Fruit fly (Drosophila melanogaster) whole organism, prepupa: Measurements from ENCODE around the gene CG5984.

Experiments
- Blimp-1 ChIP-seq: fragments of 200-800 bp; sonication (Bioruptor generic); optimal IDR thresholded peaks from 3 replicates; lab custom pipeline; 2017; ENCODE audit warnings: missing biosample characterization, missing genetic modification characterization, mild to moderate bottlenecking, moderate library complexity, missing genetic modification reagents
- CG10631 ChIP-seq: fragments of 200-800 bp; sonication (Bioruptor generic); optimal IDR thresholded peaks from 2 replicates; lab custom pipeline; 2016; ENCODE audit warnings: missing biosample characterization, missing genetic modification characterization
- CG10669 ChIP-seq: fragments of 200-800 bp; sonication (Bioruptor generic); optimal IDR thresholded peaks from 3 replicates; lab custom pipeline; 2018; ENCODE audit warnings: missing biosample characterization, mild to moderate bottlenecking, missing genetic modification characterization, moderate library complexity
- CG11294 ChIP-seq: fragments of 200-800 bp; sonication (Bioruptor generic); IDR thresholded peaks from 2 replicates; pipeline ENCODE4 v1.3.6; 2022; ENCODE audit warnings: missing biosample characterization, missing genetic modification characterization
- CG11762 ChIP-seq: fragments of 200-800 bp; sonication (Bioruptor generic); optimal IDR thresholded peaks from 3 replicates; lab custom pipeline; 2016; ENCODE audit warnings: missing biosample characterization, missing genetic modification characterization; ENCODE audit not compliant: insufficient read depth
- CG15336 ChIP-seq: fragments of 200-800 bp; sonication (Bioruptor generic); IDR thresholded peaks from 2 replicates; pipeline ENCODE4 v1.3.6; 2022; ENCODE audit warnings: missing biosample characterization, missing genetic modification characterization
- CG1621 ChIP-seq: fragments of 200-800 bp; sonication (Bioruptor generic); optimal IDR thresholded peaks from 3 replicates; lab custom pipeline; 2018; ENCODE audit warnings: missing biosample characterization, mild to moderate bottlenecking, missing genetic modification characterization
- CG16779 ChIP-seq: fragments of 200-800 bp; sonication (Bioruptor generic); optimal IDR thresholded peaks from 3 replicates; lab custom pipeline; 2017; ENCODE audit warnings: missing biosample characterization, mild to moderate bottlenecking, missing genetic modification characterization
- CG31627 ChIP-seq: fragments of 200-800 bp; sonication (Bioruptor generic); optimal IDR thresholded peaks from 3 replicates; lab custom pipeline; 2016; ENCODE audit warnings: missing biosample characterization, missing genetic modification characterization
- CG32006 ChIP-seq: fragments of 200-800 bp; sonication (Bioruptor generic); optimal IDR thresholded peaks from 3 replicates; lab custom pipeline; 2017; ENCODE audit warnings: missing biosample characterization, mild to moderate bottlenecking, missing genetic modification characterization
- CG34406 ChIP-seq: fragments of 200-800 bp; sonication (Bioruptor generic); optimal IDR thresholded peaks from 3 replicates; lab custom pipeline; 2016; ENCODE audit warnings: missing biosample characterization, missing genetic modification characterization
- CG3919 ChIP-seq: fragments of 200-800 bp; sonication (Bioruptor generic); optimal IDR thresholded peaks from 3 replicates; lab custom pipeline; 2016; ENCODE audit warnings: missing biosample characterization, missing genetic modification characterization
- CG6276 ChIP-seq: fragments of 200-800 bp; sonication (Bioruptor generic); optimal IDR thresholded peaks from 2 replicates; lab custom pipeline; 2017; ENCODE audit warnings: missing biosample characterization, mild to moderate bottlenecking, missing genetic modification characterization
- CG6792 ChIP-seq: fragments of 200-800 bp; sonication (Bioruptor generic); optimal IDR thresholded peaks from 3 replicates; lab custom pipeline; 2016; ENCODE audit warnings: missing biosample characterization, missing genetic modification characterization
- CG6808 ChIP-seq: fragments of 200-800 bp; sonication (Bioruptor generic); optimal IDR thresholded peaks from 3 replicates; lab custom pipeline; 2017; ENCODE audit warnings: missing biosample characterization, missing genetic modification characterization, mild to moderate bottlenecking, moderate library complexity, missing genetic modification reagents
- CG7368 ChIP-seq: fragments of 200-800 bp; sonication (Bioruptor generic); optimal IDR thresholded peaks from 3 replicates; lab custom pipeline; 2016; ENCODE audit warnings: missing biosample characterization, missing genetic modification characterization
- CG8119 ChIP-seq: fragments of 200-800 bp; sonication (Bioruptor generic); IDR thresholded peaks from 3 replicates; pipeline ENCODE4 v1.3.6; 2022; ENCODE audit warnings: missing biosample characterization, missing genetic modification characterization
- CG8319 ChIP-seq: fragments of 200-800 bp; sonication (Bioruptor generic); optimal IDR thresholded peaks from 3 replicates; lab custom pipeline; 2016; ENCODE audit warnings: missing biosample characterization, missing genetic modification characterization
- CG8632 ChIP-seq: fragments of 200-800 bp; sonication (Bioruptor generic); optimal IDR thresholded peaks from 3 replicates; lab custom pipeline; 2016; ENCODE audit warnings: missing biosample characterization, missing genetic modification characterization
- Eip75B ChIP-seq: fragments of 200-800 bp; sonication (Bioruptor generic); optimal IDR thresholded peaks from 3 replicates; lab custom pipeline; 2016; ENCODE audit warnings: missing biosample characterization, missing genetic modification characterization
- Eip78C ChIP-seq: fragments of 200-800 bp; sonication (Bioruptor generic); peaks from one replicate; lab custom pipeline; 2016; ENCODE audit warnings: missing biosample characterization, missing genetic modification characterization
- Eip93F ChIP-seq: fragments of 200-800 bp; sonication (Bioruptor generic); optimal IDR thresholded peaks from 2 replicates; lab custom pipeline; 2016; ENCODE audit warnings: missing biosample characterization, mild to moderate bottlenecking, missing genetic modification characterization
- Ets21C ChIP-seq: fragments of 200-800 bp; sonication (Bioruptor generic); optimal IDR thresholded peaks from 3 replicates; lab custom pipeline; 2016; ENCODE audit warnings: missing biosample characterization, missing genetic modification characterization
- Gug ChIP-seq: fragments of 200-800 bp; sonication (Bioruptor generic); IDR thresholded peaks from 2 replicates; pipeline ENCODE4 v1.3.6; 2022; ENCODE audit warnings: missing biosample characterization, missing genetic modification characterization
- Hr4 ChIP-seq: fragments of 200-800 bp; sonication (Bioruptor generic); optimal IDR thresholded peaks from 3 replicates; lab custom pipeline; 2016; ENCODE audit warnings: missing biosample characterization, missing genetic modification characterization
- Lpt ChIP-seq: fragments of 200-800 bp; sonication (Bioruptor generic); optimal IDR thresholded peaks from 3 replicates; lab custom pipeline; 2016; ENCODE audit warnings: missing biosample characterization, missing genetic modification characterization
- OdsH ChIP-seq: fragments of 200-800 bp; sonication (Bioruptor generic); optimal IDR thresholded peaks from 3 replicates; lab custom pipeline; 2016; ENCODE audit warnings: missing biosample characterization, missing genetic modification characterization
- Sox102F ChIP-seq: fragments of 200-800 bp; sonication (Bioruptor generic); optimal IDR thresholded peaks from 2 replicates; lab custom pipeline; 2016; ENCODE audit warnings: missing biosample characterization, mild to moderate bottlenecking, missing genetic modification characterization
- Sox14 ChIP-seq: fragments of 200-800 bp; sonication (Bioruptor generic); optimal IDR thresholded peaks from 3 replicates; lab custom pipeline; 2016; ENCODE audit warnings: missing biosample characterization, missing genetic modification characterization
- Sox15 ChIP-seq: fragments of 200-800 bp; sonication (Bioruptor generic); optimal IDR thresholded peaks from 3 replicates; lab custom pipeline; 2016; ENCODE audit warnings: missing biosample characterization, missing genetic modification characterization
- achi ChIP-seq: fragments of 200-800 bp; sonication (Bioruptor generic); optimal IDR thresholded peaks from 3 replicates; lab custom pipeline; 2016; ENCODE audit warnings: missing biosample characterization, missing genetic modification characterization
- dac ChIP-seq: fragments of 200-800 bp; sonication (Bioruptor generic); optimal IDR thresholded peaks from 2 replicates; lab custom pipeline; 2017; ENCODE audit warnings: missing biosample characterization, mild to moderate bottlenecking, missing genetic modification characterization
- dsx ChIP-seq: fragments of 200-800 bp; optimal IDR thresholded peaks from 3 replicates; lab custom pipeline; 2019; ENCODE audit warnings: missing biosample characterization, mild to moderate bottlenecking, missing genetic modification characterization, moderate library complexity; ENCODE audit not compliant: poor library complexity, severe bottlenecking
- eg ChIP-seq: fragments of 200-800 bp; sonication (Bioruptor generic); IDR thresholded peaks from 3 replicates; pipeline ENCODE4 v1.3.6; 2022; ENCODE audit warnings: missing biosample characterization, missing genetic modification characterization
- esn ChIP-seq: fragments of 200-800 bp; sonication (Bioruptor generic); optimal IDR thresholded peaks from 2 replicates; lab custom pipeline; 2016; ENCODE audit warnings: missing biosample characterization, mild to moderate bottlenecking, missing genetic modification characterization, moderate library complexity
- fd59A ChIP-seq: fragments of 200-800 bp; sonication (Bioruptor generic); optimal IDR thresholded peaks from 2 replicates; lab custom pipeline; 2017; ENCODE audit warnings: missing biosample characterization, mild to moderate bottlenecking, missing genetic modification characterization, missing genetic modification reagents
- fd85E ChIP-seq: fragments of 200-800 bp; sonication (Bioruptor generic); optimal IDR thresholded peaks from 3 replicates; lab custom pipeline; 2016; ENCODE audit warnings: missing biosample characterization, missing genetic modification characterization
- fkh ChIP-seq: fragments of 200-800 bp; sonication (Bioruptor generic); optimal IDR thresholded peaks from 3 replicates; lab custom pipeline; 2017; ENCODE audit warnings: missing biosample characterization, mild to moderate bottlenecking, missing genetic modification characterization, moderate library complexity
- net ChIP-seq: fragments of 200-800 bp; sonication (Bioruptor generic); optimal IDR thresholded peaks from 3 replicates; lab custom pipeline; 2016; ENCODE audit warnings: missing biosample characterization, missing genetic modification characterization
- pdm3 ChIP-seq: fragments of 200-800 bp; sonication (Bioruptor generic); optimal IDR thresholded peaks from 3 replicates; lab custom pipeline; 2016; ENCODE audit warnings: missing biosample characterization, missing genetic modification characterization
- spab ChIP-seq: fragments of 200-800 bp; sonication (Bioruptor generic); optimal IDR thresholded peaks from 2 replicates; lab custom pipeline; 2017; ENCODE audit warnings: missing biosample characterization, mild to moderate bottlenecking, missing genetic modification characterization, missing genetic modification reagents
- ss ChIP-seq, 2 experiments: fragments of 200-800 bp; sonication (Bioruptor generic); optimal IDR thresholded peaks; 2 replicates in 1 of 2; 3 replicates in 1 of 2; lab custom pipeline; 2017 to 2018; ENCODE audit warnings: mild to moderate bottlenecking in 2 of 2, missing biosample characterization in 2 of 2, missing genetic modification characterization in 2 of 2, moderate library complexity in 1 of 2
- topi ChIP-seq: fragments of 200-800 bp; sonication (Bioruptor generic); optimal IDR thresholded peaks from 3 replicates; lab custom pipeline; 2016; ENCODE audit warnings: missing biosample characterization, missing genetic modification characterization
- vri ChIP-seq: fragments of 200-800 bp; sonication (Bioruptor generic); optimal IDR thresholded peaks from 3 replicates; lab custom pipeline; 2016; ENCODE audit warnings: missing biosample characterization, mild to moderate bottlenecking, missing genetic modification characterization

The CG5984 gene

dm6 chr3R:27253136-27253920, 5.5 kb upstream of the CG5984 start, which contains the start of gene pll (continued):
- TF ChIP-seq Eip78C (GFP tag; lab: Kevin White, UChicago) (peak; percentile 92), CG8632 (GFP tag; lab: Kevin White, UChicago) (peak; percentile 68), Lpt (peak; percentile 54), CG34406 (peak; percentile 69), esn (GFP tag; lab: Kevin White, UChicago) (peak; percentile 85), Eip75B (GFP tag; lab: Kevin White, UChicago) (no peak), CG11294 (GFP tag; lab: Robert Waterston, UW) (peak; percentile 70; the same call in 1 of the 2 replicates), CG31627 (GFP tag; lab: Kevin White, UChicago) (peak; percentile 85), dsx (peak; percentile 65)

dm6 chr3R:27250907-27251306, 3.1 kb upstream of the CG5984 start, which contains the start of the genes TTLL6B and TfIIA-L:
Gene TTLL6B (minus strand): TSS chr3R:27251007.
Gene TfIIA-L (plus strand): TSS chr3R:27251112.
- TF ChIP-seq esn (GFP tag; lab: Kevin White, UChicago) (no peak), Blimp-1 (GFP tag; lab: Kevin White, UChicago) (no peak), Sox102F (GFP tag; lab: Kevin White, UChicago) (no peak), eg (GFP tag; lab: Robert Waterston, UW) (no peak), Eip78C (GFP tag; lab: Kevin White, UChicago) (no peak), CG6792 (GFP tag; lab: Kevin White, UChicago) (no peak), CG6276 (GFP tag; lab: Kevin White, UChicago) (no peak), CG8119 (GFP tag; lab: Robert Waterston, UW) (no peak), CG15336 (no peak)

- TF ChIP-seq CG1621 (tag; lab: Kevin White, UChicago): no peak
- TF ChIP-seq vri (GFP tag; lab: Kevin White, UChicago): no peak
- no peak for TF ChIP-seq CG31627 (GFP tag; lab: Kevin White, UChicago)
- peak; percentile 87 for TF ChIP-seq CG15336
- TF ChIP-seq ss (GFP tag; optimal IDR thresholded peaks at IDR 0.05; lab: Kevin White, UChicago): peak; percentile 43 to 77
- TF ChIP-seq Sox102F (GFP tag; lab: Kevin White, UChicago): no peak
- peak; percentile 48 for TF ChIP-seq CG10669 (GFP tag; lab: Kevin White, UChicago)
- TF ChIP-seq CG32006: peak; percentile 75
- TF ChIP-seq fd85E (GFP tag; lab: Kevin White, UChicago): no peak
- no peak for TF ChIP-seq Sox15
- TF ChIP-seq Blimp-1 (GFP tag; lab: Kevin White, UChicago): no peak
- peak; percentile 70 for TF ChIP-seq CG6808 (GFP tag; lab: Kevin White, UChicago)
- peak; percentile 56 for TF ChIP-seq spab
- no peak for TF ChIP-seq Eip75B (GFP tag; lab: Kevin White, UChicago)
- peak; percentile 68 for TF ChIP-seq achi
- no peak for TF ChIP-seq Ets21C
- peak; percentile 73 for TF ChIP-seq eg (GFP tag; lab: Robert Waterston, UW)
- TF ChIP-seq dac (GFP tag; lab: Kevin White, UChicago): no peak
- peak; percentile 42 for TF ChIP-seq esn (GFP tag; lab: Kevin White, UChicago)
- TF ChIP-seq Gug: peak; percentile 49
- TF ChIP-seq CG8632 (GFP tag; lab: Kevin White, UChicago): peak; percentile 51
- no peak for TF ChIP-seq topi (GFP tag; lab: Kevin White, UChicago)
- TF ChIP-seq CG11762 (GFP tag; lab: Kevin White, UChicago): peak; percentile 39
- peak; percentile 15 for TF ChIP-seq CG7368 (GFP tag; lab: Kevin White, UChicago)
- peak; percentile 54 for TF ChIP-seq CG3919 (GFP tag; lab: Kevin White, UChicago)
- no peak for TF ChIP-seq CG8319 (GFP tag; lab: Kevin White, UChicago)
- no peak for TF ChIP-seq Sox14 (GFP tag; lab: Kevin White, UChicago)
- TF ChIP-seq net (GFP tag; lab: Kevin White, UChicago): peak; percentile 65
- peak; percentile 62 for TF ChIP-seq CG10631 (GFP tag; lab: Kevin White, UChicago)
- peak; percentile 40 for TF ChIP-seq pdm3
- no peak for TF ChIP-seq fkh (GFP tag; lab: Kevin White, UChicago)
- TF ChIP-seq OdsH: peak; percentile 54
- peak; percentile 44 for TF ChIP-seq Hr4 (GFP tag; lab: Kevin White, UChicago)
- TF ChIP-seq fd59A (GFP tag; lab: Kevin White, UChicago): peak; percentile 45
- no peak for TF ChIP-seq Eip93F (GFP tag; lab: Kevin White, UChicago)
- TF ChIP-seq CG16779 (tag; lab: Kevin White, UChicago): peak; percentile 15
- TF ChIP-seq CG6276 (GFP tag; lab: Kevin White, UChicago): peak; percentile 31
Observed at dm6 chr3R:27246264-27246663, 1.5 kb downstream of the CG5984 start.
